Worm (Caenorhabditis elegans) whole organism, L3 larva: Measurements from ENCODE around the gene C08D8.1.

Experiments
- R02D3.7 ChIP-seq: fragments of 150-350 bp; optimal IDR thresholded peaks from 2 replicates; lab custom pipeline; 2014; ENCODE audit warnings: missing biosample characterization, missing genetic modification characterization
- ama-1 ChIP-seq: fragments of 150-350 bp; optimal IDR thresholded peaks from 2 replicates; lab custom pipeline; 2018
- ceh-16 ChIP-seq: sonication (generic microtip); optimal IDR thresholded peaks from 2 replicates; lab custom pipeline; 2017; ENCODE audit warnings: missing biosample characterization, missing genetic modification characterization
- ceh-28 ChIP-seq: fragments of 150-350 bp; optimal IDR thresholded peaks from 2 replicates; lab custom pipeline; 2014; ENCODE audit warnings: missing biosample characterization, missing genetic modification reagents, missing genetic modification characterization
- ceh-82 ChIP-seq: fragments of 150-350 bp; optimal IDR thresholded peaks from 2 replicates; lab custom pipeline; 2014; ENCODE audit warnings: missing biosample characterization, missing genetic modification characterization
- ceh-9 ChIP-seq: sonication (generic microtip); optimal IDR thresholded peaks from 2 replicates; lab custom pipeline; 2018; ENCODE audit warnings: missing biosample characterization, missing genetic modification characterization
- egl-5 ChIP-seq: fragments of 150-350 bp; optimal IDR thresholded peaks from 2 replicates; lab custom pipeline; 2017; ENCODE audit warnings: missing biosample characterization, missing genetic modification reagents, missing genetic modification characterization, inconsistent platforms
- elt-1 ChIP-seq: fragments of 150-350 bp; optimal IDR thresholded peaks from 2 replicates; lab custom pipeline; 2014; ENCODE audit warnings: missing biosample characterization, missing genetic modification characterization
- elt-2 ChIP-seq: sonication (generic microtip); optimal IDR thresholded peaks from 2 replicates; lab custom pipeline; 2016; ENCODE audit warnings: missing genetic modification reagents, mild to moderate bottlenecking, missing genetic modification characterization, missing compliant biosample characterization
- elt-3 ChIP-seq, 3 experiments: fragments of 150-350 bp in 1 of 3; sonication (generic microtip) in 2 of 3; optimal IDR thresholded peaks; 2 replicates in 2 of 3; 4 replicates in 1 of 3; lab custom pipeline; 2014 to 2017; ENCODE audit warnings: missing biosample characterization in 3 of 3, missing genetic modification characterization in 3 of 3
- fkh-10 ChIP-seq: sonication (generic microtip); optimal IDR thresholded peaks from 2 replicates; lab custom pipeline; 2017; ENCODE audit warnings: missing biosample characterization, missing genetic modification reagents, missing genetic modification characterization
- fkh-2 ChIP-seq: fragments of 150-350 bp; optimal IDR thresholded peaks from 2 replicates; lab custom pipeline; 2014; ENCODE audit warnings: missing biosample characterization, missing genetic modification reagents, missing genetic modification characterization
- fos-1 ChIP-seq: fragments of 150-350 bp; optimal IDR thresholded peaks from 2 replicates; lab custom pipeline; 2014; ENCODE audit warnings: missing biosample characterization, missing genetic modification characterization
- hmg-11 ChIP-seq: sonication (generic microtip); optimal IDR thresholded peaks from 2 replicates; lab custom pipeline; 2016; ENCODE audit warnings: missing genetic modification characterization, missing compliant biosample characterization
- jun-1 ChIP-seq: fragments of 150-350 bp; optimal IDR thresholded peaks from 2 replicates; lab custom pipeline; 2014; ENCODE audit warnings: missing biosample characterization, missing genetic modification reagents, missing genetic modification characterization
- lin-15B ChIP-seq: fragments of 150-350 bp; optimal IDR thresholded peaks from 2 replicates; lab custom pipeline; 2014; ENCODE audit warnings: missing biosample characterization, missing genetic modification characterization
- lin-39 ChIP-seq: fragments of 150-350 bp; optimal IDR thresholded peaks from 2 replicates; lab custom pipeline; 2018; ENCODE audit warnings: missing biosample characterization, missing genetic modification reagents, missing genetic modification characterization
- lsy-12 ChIP-seq: sonication (generic microtip); optimal IDR thresholded peaks from 2 replicates; lab custom pipeline; 2016; ENCODE audit warnings: mild to moderate bottlenecking, missing genetic modification characterization, missing compliant biosample characterization
- mdl-1 ChIP-seq: fragments of 150-350 bp; optimal IDR thresholded peaks from 2 replicates; lab custom pipeline; 2014; ENCODE audit warnings: missing biosample characterization, missing genetic modification characterization
- nfya-1 ChIP-seq: sonication (generic microtip); optimal IDR thresholded peaks from 2 replicates; lab custom pipeline; 2017; ENCODE audit warnings: missing genetic modification characterization, mild to moderate bottlenecking, missing compliant biosample characterization, antibody characterized with exemption, moderate library complexity; ENCODE audit not compliant: insufficient read depth
- nhr-11 ChIP-seq: fragments of 150-350 bp; optimal IDR thresholded peaks from 2 replicates; lab custom pipeline; 2014; ENCODE audit warnings: missing biosample characterization, missing genetic modification characterization
- nhr-12 ChIP-seq: fragments of 150-350 bp; optimal IDR thresholded peaks from 2 replicates; lab custom pipeline; 2014; ENCODE audit warnings: missing biosample characterization, missing genetic modification characterization
- nhr-23 ChIP-seq: fragments of 150-350 bp; optimal IDR thresholded peaks from 2 replicates; lab custom pipeline; 2014; ENCODE audit warnings: missing biosample characterization, missing genetic modification reagents, missing genetic modification characterization
- nhr-237 ChIP-seq: fragments of 150-350 bp; optimal IDR thresholded peaks from 2 replicates; lab custom pipeline; 2014; ENCODE audit warnings: missing biosample characterization, missing genetic modification characterization
- nhr-25 ChIP-seq: sonication (generic microtip); optimal IDR thresholded peaks from 2 replicates; lab custom pipeline; 2017; ENCODE audit warnings: missing biosample characterization, missing genetic modification characterization
- nhr-28 ChIP-seq: fragments of 150-350 bp; optimal IDR thresholded peaks from 2 replicates; lab custom pipeline; 2014; ENCODE audit warnings: missing biosample characterization, missing genetic modification characterization
- nhr-43 ChIP-seq: sonication (generic microtip); optimal IDR thresholded peaks from 2 replicates; lab custom pipeline; 2016; ENCODE audit warnings: mild to moderate bottlenecking, missing genetic modification characterization, missing compliant biosample characterization; ENCODE audit not compliant: poor library complexity, severe bottlenecking
- nhr-76 ChIP-seq: fragments of 150-350 bp; sonication (generic microtip); optimal IDR thresholded peaks from 5 replicates; lab custom pipeline; 2014; ENCODE audit warnings: missing biosample characterization, missing genetic modification characterization
- pha-4 ChIP-seq: fragments of 150-350 bp; optimal IDR thresholded peaks from 2 replicates; lab custom pipeline; 2014; ENCODE audit warnings: missing biosample characterization, missing genetic modification reagents, missing genetic modification characterization
- skn-1 ChIP-seq: fragments of 150-350 bp; optimal IDR thresholded peaks from 2 replicates; lab custom pipeline; 2014; ENCODE audit warnings: missing biosample characterization, missing genetic modification characterization
- snpc-4 ChIP-seq: fragments of 150-350 bp; optimal IDR thresholded peaks from 2 replicates; lab custom pipeline; 2014; ENCODE audit warnings: missing biosample characterization, missing genetic modification characterization
- tbx-2 ChIP-seq: sonication (generic microtip); optimal IDR thresholded peaks from 2 replicates; lab custom pipeline; 2016; ENCODE audit warnings: mild to moderate bottlenecking, missing genetic modification characterization, missing compliant biosample characterization
- unc-39 ChIP-seq: sonication (generic microtip); optimal IDR thresholded peaks from 4 replicates; lab custom pipeline; 2017; ENCODE audit warnings: missing biosample characterization, missing genetic modification characterization

C08D8.1 gene

ce11 chrV:8318135-8318534 is 27.4 kb upstream of the C08D8.1 start, which contains the start of gene clec-219:
Gene clec-219, plus strand, starts transcription at chrV:8318435.
- TF ChIP-seq nhr-237 (no peak), pha-4 (tag; lab: Kevin White, UChicago) (no peak)

- TF ChIP-seq unc-39 (no peak), ceh-82 (tag; lab: Kevin White, UChicago) (no peak), fkh-10 (GFP tag; lab: Kevin White, UChicago) (no peak), hmg-11 (no peak), ceh-16 (tag; lab: Kevin White, UChicago) (no peak), nhr-43 (tag; lab: Kevin White, UChicago) (no peak), skn-1 (no peak), ama-1 (no peak), ceh-9 (no peak), lsy-12 (no peak)
Measured at ce11 chrV:8323545-8323944, 22.0 kb upstream of the C08D8.1 start.

DNA sequence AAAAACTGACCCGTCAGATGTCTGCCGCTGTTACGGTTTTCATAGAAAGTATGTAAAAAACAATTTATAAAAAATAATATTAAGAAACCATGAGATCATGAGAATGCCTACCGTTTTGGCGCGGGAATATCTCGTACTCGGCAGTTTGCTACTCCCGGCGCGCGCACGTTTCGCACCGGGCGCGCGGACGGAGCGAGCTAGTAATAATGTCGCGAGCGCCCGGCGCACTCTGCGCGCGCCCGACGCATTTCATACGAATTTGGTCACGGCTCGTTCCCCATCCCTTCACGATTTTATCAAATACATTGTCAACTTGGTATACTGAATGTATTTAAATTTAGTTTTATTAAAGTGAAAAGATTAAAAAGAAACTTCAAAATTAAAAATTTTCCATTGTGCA is 19.7 kb upstream of the C08D8.1 start:
- TF ChIP-seq nhr-43 (tag; lab: Kevin White, UChicago) (no peak), skn-1 (no peak), elt-1 (tag; lab: Kevin White, UChicago) (no peak), nhr-12 (tag; lab: Kevin White, UChicago) (no peak), elt-2 (tag; lab: Kevin White, UChicago) (no peak), nhr-23 (no peak), lin-39 (tag; lab: Kevin White, UChicago) (no peak), tbx-2 (tag; lab: Kevin White, UChicago) (no peak), fkh-10 (GFP tag; lab: Kevin White, UChicago) (no peak), nhr-25 (no peak), elt-3 (tag; optimal IDR thresholded peaks at IDR 0.05; lab: Kevin White, UChicago) (no peak), ama-1 (no peak), fos-1 (no peak), nhr-237 (no peak), fkh-2 (tag; lab: Kevin White, UChicago) (no peak)

ce11 chrV:8327080-8327479 is 18.5 kb upstream of the C08D8.1 start:
- TF ChIP-seq fkh-10 (GFP tag; lab: Kevin White, UChicago), result no peak
- TF ChIP-seq elt-1 (tag; lab: Kevin White, UChicago), result no peak
- TF ChIP-seq egl-5 (tag; lab: Kevin White, UChicago), result no peak
- no peak for TF ChIP-seq nhr-28 (tag; lab: Kevin White, UChicago)
- no peak for TF ChIP-seq snpc-4 (tag; lab: Kevin White, UChicago)
- TF ChIP-seq mdl-1 (tag; lab: Kevin White, UChicago), result no peak
- TF ChIP-seq nhr-23, result no peak

DNA sequence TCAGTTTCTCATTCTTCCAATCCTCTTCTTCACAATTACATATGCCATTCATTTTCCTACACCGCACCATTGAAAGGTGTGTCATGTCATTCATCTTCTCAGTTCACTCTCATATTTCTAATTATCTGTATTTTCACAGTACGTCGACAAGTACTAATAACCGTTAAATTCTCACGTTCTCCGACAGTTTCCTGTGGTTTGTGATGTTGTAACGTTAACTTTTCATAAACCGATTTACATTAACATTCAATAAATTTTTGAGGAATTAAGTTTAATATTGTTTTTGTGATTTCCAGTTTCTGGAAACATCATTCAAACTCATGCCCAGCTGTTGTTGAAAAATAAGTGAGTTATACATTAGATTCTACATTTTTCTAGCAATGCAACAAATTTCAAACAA is 11.2 kb upstream of the C08D8.1 start, which contains the start of gene tmd-2:
Gene tmd-2, plus strand, starts transcription at position 301 of the 400 bp plus-strand sequence.
- TF ChIP-seq nhr-11 (no peak), tbx-2 (tag; lab: Kevin White, UChicago) (no peak), lin-15B (tag; lab: Kevin White, UChicago) (no peak), nhr-76 (tag; lab: Kevin White, UChicago) (no peak), jun-1 (tag; lab: Kevin White, UChicago) (no peak), skn-1 (no peak), fos-1 (no peak), mdl-1 (tag; lab: Kevin White, UChicago) (no peak), nhr-237 (no peak), nfya-1 (tag; lab: Kevin White, UChicago) (no peak), nhr-28 (tag; lab: Kevin White, UChicago) (no peak), elt-2 (tag; lab: Kevin White, UChicago) (no peak)

DNA sequence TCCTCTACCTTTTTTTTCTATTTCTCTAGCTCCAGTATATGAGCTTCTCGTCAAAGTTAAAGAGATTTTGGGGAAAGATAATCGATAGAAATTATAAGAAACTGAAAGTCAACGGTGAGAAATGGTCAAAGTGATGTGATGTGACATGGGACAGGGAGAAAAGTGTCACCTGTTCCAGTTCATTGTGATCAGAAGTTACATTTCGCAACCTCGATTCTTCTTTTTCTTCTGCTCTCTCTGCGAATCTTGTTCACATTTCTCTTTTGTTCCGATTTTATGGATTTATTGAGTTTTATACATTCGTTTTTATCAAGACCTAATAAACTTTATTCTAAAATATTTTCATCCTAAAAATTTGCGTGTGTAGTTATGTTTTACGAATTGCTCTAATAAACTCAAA is 9.9 kb upstream of the C08D8.1 start:
- TF ChIP-seq R02D3.7 (tag; lab: Kevin White, UChicago), result no peak
- no peak for TF ChIP-seq ceh-28
- TF ChIP-seq, all 47 proteins: peak for 0
